Fruit fly (Drosophila melanogaster) whole organism, embryonic: Measurements from ENCODE around the gene Dyrk2.

Experiments
- Ada2b ChIP-seq: fragments of 200-800 bp; sonication (Bioruptor generic); IDR thresholded peaks from 2 replicates; pipeline ENCODE4 v1.3.6; 2022; ENCODE audit warnings: missing biosample characterization, missing genetic modification characterization
- Aef1 ChIP-seq: fragments of 200-800 bp; sonication (Bioruptor generic); IDR thresholded peaks from 3 replicates; pipeline ENCODE4 v1.3.6; 2022; ENCODE audit warnings: missing biosample characterization, missing genetic modification characterization
- Asciz ChIP-seq: fragments of 200-800 bp; sonication (Bioruptor generic); optimal IDR thresholded peaks from 2 replicates; lab custom pipeline; 2017; ENCODE audit warnings: missing biosample characterization, mild to moderate bottlenecking, missing genetic modification characterization, missing genetic modification reagents
- Blimp-1 ChIP-seq: fragments of 200-800 bp; sonication (Bioruptor generic); optimal IDR thresholded peaks from 3 replicates; lab custom pipeline; 2018; ENCODE audit warnings: missing biosample characterization, missing genetic modification characterization, mild to moderate bottlenecking, moderate library complexity, missing genetic modification reagents
- BtbVII ChIP-seq: fragments of 200-800 bp; sonication (Bioruptor generic); optimal IDR thresholded peaks from 3 replicates; lab custom pipeline; 2017; ENCODE audit warnings: missing biosample characterization, mild to moderate bottlenecking, missing genetic modification characterization
- CG11093 ChIP-seq: fragments of 200-800 bp; sonication (Bioruptor generic); IDR thresholded peaks from 3 replicates; pipeline ENCODE4 v1.3.6; 2022; ENCODE audit warnings: missing biosample characterization, missing genetic modification characterization
- CG12942 ChIP-seq: fragments of 200-800 bp; sonication (Bioruptor generic); optimal IDR thresholded peaks from 3 replicates; lab custom pipeline; 2016; ENCODE audit warnings: missing biosample characterization, missing genetic modification characterization
- CG13894 ChIP-seq: fragments of 200-800 bp; sonication (Bioruptor generic); optimal IDR thresholded peaks from 3 replicates; lab custom pipeline; 2018; ENCODE audit warnings: missing biosample characterization, mild to moderate bottlenecking, missing genetic modification characterization, moderate library complexity
- CG1602 ChIP-seq: fragments of 200-800 bp; sonication (Bioruptor generic); optimal IDR thresholded peaks from 3 replicates; lab custom pipeline; 2016; ENCODE audit warnings: missing biosample characterization, missing genetic modification characterization
- CG1647 ChIP-seq: fragments of 200-800 bp; sonication (Bioruptor generic); optimal IDR thresholded peaks from 3 replicates; lab custom pipeline; 2016; ENCODE audit warnings: missing biosample characterization, missing genetic modification characterization
- CG17612 ChIP-seq: fragments of 200-800 bp; sonication (Bioruptor generic); IDR thresholded peaks from 2 replicates; pipeline ENCODE4 v1.3.6; 2022; ENCODE audit warnings: missing biosample characterization, missing genetic modification characterization
- CG18262 ChIP-seq: fragments of 200-800 bp; optimal IDR thresholded peaks from 3 replicates; lab custom pipeline; 2019; ENCODE audit warnings: missing biosample characterization, mild to moderate bottlenecking, missing genetic modification characterization, moderate library complexity
- CG2712 ChIP-seq: fragments of 200-800 bp; optimal IDR thresholded peaks from 3 replicates; lab custom pipeline; 2019; ENCODE audit warnings: missing biosample characterization, mild to moderate bottlenecking, missing genetic modification characterization, moderate library complexity
- CG31224 ChIP-seq: fragments of 200-800 bp; sonication (Bioruptor generic); IDR thresholded peaks from 2 replicates; pipeline ENCODE4 v1.3.6; 2022; ENCODE audit warnings: missing biosample characterization, missing genetic modification characterization
- CG34376 ChIP-seq: fragments of 200-800 bp; sonication (Bioruptor generic); optimal IDR thresholded peaks from 2 replicates; lab custom pipeline; 2018; ENCODE audit warnings: missing biosample characterization, mild to moderate bottlenecking, missing genetic modification characterization
- CG3726 ChIP-seq: fragments of 200-800 bp; sonication (Bioruptor generic); IDR thresholded peaks from 3 replicates; pipeline ENCODE4, ENCODE4 v1.3.6; 2022; ENCODE audit warnings: missing biosample characterization, missing genetic modification characterization
- CG6272 ChIP-seq: fragments of 200-800 bp; sonication (Bioruptor generic); IDR thresholded peaks from 2 replicates; pipeline ENCODE4 v1.3.6; 2022; ENCODE audit warnings: missing biosample characterization, missing genetic modification characterization
- CG6765 ChIP-seq: fragments of 200-800 bp; sonication (Bioruptor generic); optimal IDR thresholded peaks from 3 replicates; lab custom pipeline; 2017; ENCODE audit warnings: missing biosample characterization, mild to moderate bottlenecking, missing genetic modification characterization
- CTCF ChIP-seq: fragments of 200-800 bp; sonication (Bioruptor generic); optimal IDR thresholded peaks from 2 replicates; lab custom pipeline; 2017; ENCODE audit warnings: missing biosample characterization, mild to moderate bottlenecking, missing genetic modification characterization, moderate library complexity
- D ChIP-seq, 2 experiments: fragments of 200-800 bp in 1 of 2; fragments of >200 bp in 1 of 2; sonication (Bioruptor generic) in 1 of 2; optimal IDR thresholded peaks; 2 replicates in 1 of 2; 3 replicates in 1 of 2; lab custom pipeline; 2017; ENCODE audit warnings: mild to moderate bottlenecking in 1 of 2, missing biosample characterization in 1 of 2, missing genetic modification characterization in 1 of 2, missing genetic modification reagents in 1 of 2
- Dp ChIP-seq: fragments of 200-800 bp; sonication (Bioruptor generic); optimal IDR thresholded peaks from 2 replicates; lab custom pipeline; 2018; ENCODE audit warnings: missing biosample characterization, mild to moderate bottlenecking, missing genetic modification characterization, moderate library complexity
- Ets65A ChIP-seq: fragments of 200-800 bp; sonication (Bioruptor generic); peaks from one replicate; lab custom pipeline; 2016; ENCODE audit warnings: missing biosample characterization, missing genetic modification characterization
- Hand ChIP-seq: fragments of 200-800 bp; sonication (Bioruptor generic); optimal IDR thresholded peaks from 2 replicates; lab custom pipeline; 2017; ENCODE audit warnings: mild to moderate bottlenecking, missing biosample characterization, missing genetic modification reagents, missing genetic modification characterization
- Med ChIP-seq: fragments of 200-800 bp; sonication (Bioruptor generic); peaks from one replicate; lab custom pipeline; 2016; ENCODE audit warnings: missing biosample characterization, missing genetic modification characterization, mild to moderate bottlenecking, inconsistent platforms, moderate library complexity
- Oaz ChIP-seq: fragments of 200-800 bp; sonication (Bioruptor generic); IDR thresholded peaks from 2 replicates; pipeline ENCODE4 v1.3.6; 2022; ENCODE audit warnings: missing biosample characterization, missing genetic modification characterization
- Side ChIP-seq: fragments of 200-800 bp; sonication (Bioruptor generic); optimal IDR thresholded peaks from 2 replicates; lab custom pipeline; 2016; ENCODE audit warnings: missing biosample characterization, missing genetic modification characterization
- ara ChIP-seq: fragments of 200-800 bp; sonication (Bioruptor generic); IDR thresholded peaks from 2 replicates; pipeline ENCODE4 v1.3.6; 2022; ENCODE audit warnings: missing biosample characterization, missing genetic modification characterization
- bsh ChIP-seq, 2 experiments: fragments of 200-800 bp; sonication (Bioruptor generic); optimal IDR thresholded peaks; 2 replicates each; lab custom pipeline; 2017 to 2018; ENCODE audit warnings: mild to moderate bottlenecking in 2 of 2, missing biosample characterization in 2 of 2, missing genetic modification characterization in 2 of 2, moderate library complexity in 1 of 2
- chinmo ChIP-seq: fragments of 200-800 bp; sonication (Bioruptor generic); IDR thresholded peaks from 4 replicates; pipeline ENCODE4 v1.3.6; 2022; ENCODE audit warnings: missing biosample characterization, missing genetic modification characterization; ENCODE audit not compliant: partially characterized antibody
- ci ChIP-seq: fragments of 200-800 bp; sonication (Bioruptor generic); IDR thresholded peaks from 3 replicates; pipeline ENCODE4 v1.3.6; 2022; ENCODE audit warnings: missing biosample characterization, missing genetic modification characterization
- crol ChIP-seq: fragments of 200-800 bp; sonication (Bioruptor generic); IDR thresholded peaks from 2 replicates; pipeline ENCODE4 v1.3.6; 2022; ENCODE audit warnings: missing biosample characterization, missing genetic modification characterization
- dati ChIP-seq: fragments of 200-800 bp; sonication (Bioruptor generic); IDR thresholded peaks from 2 replicates; pipeline ENCODE4 v1.3.6; 2022; ENCODE audit warnings: missing biosample characterization, missing genetic modification characterization
- eve ChIP-seq, 2 experiments: fragments of >200 bp; optimal IDR thresholded peaks; 2 replicates each; lab custom pipeline; 2017; ENCODE audit warnings: missing biosample characterization in 2 of 2, missing genetic modification characterization in 2 of 2
- ewg ChIP-seq: fragments of 200-800 bp; sonication (Bioruptor generic); optimal IDR thresholded peaks from 3 replicates; lab custom pipeline; 2017; ENCODE audit warnings: mild to moderate bottlenecking, missing biosample characterization, missing genetic modification reagents, missing genetic modification characterization
- exex ChIP-seq: fragments of 200-800 bp; sonication (Bioruptor generic); optimal IDR thresholded peaks from 4 replicates; lab custom pipeline; 2018; ENCODE audit warnings: missing biosample characterization, mild to moderate bottlenecking, missing genetic modification characterization, moderate library complexity
- fd3F ChIP-seq: fragments of 200-800 bp; sonication (Bioruptor generic); optimal IDR thresholded peaks from 2 replicates; lab custom pipeline; 2018; ENCODE audit warnings: missing biosample characterization, mild to moderate bottlenecking, missing genetic modification characterization, moderate library complexity
- gem ChIP-seq: fragments of 200-800 bp; sonication (Bioruptor generic); optimal IDR thresholded peaks from 2 replicates; lab custom pipeline; 2019; ENCODE audit warnings: missing biosample characterization, mild to moderate bottlenecking, missing genetic modification characterization, moderate library complexity
- kni ChIP-seq: fragments of 200-800 bp; sonication (Bioruptor generic); optimal IDR thresholded peaks from 3 replicates; lab custom pipeline; 2017; ENCODE audit warnings: mild to moderate bottlenecking, missing biosample characterization, missing genetic modification reagents, missing genetic modification characterization
- lab ChIP-seq: fragments of 200-800 bp; sonication (Bioruptor generic); optimal IDR thresholded peaks from 3 replicates; lab custom pipeline; 2017; ENCODE audit warnings: missing biosample characterization, missing genetic modification characterization, mild to moderate bottlenecking, moderate library complexity, missing genetic modification reagents
- prd ChIP-seq, 3 experiments: fragments of >200 bp in 2 of 3; fragments of 200-800 bp in 1 of 3; sonication (Bioruptor generic) in 1 of 3; optimal IDR thresholded peaks in 2 of 3; IDR thresholded peaks in 1 of 3; 2 replicates in 2 of 3; 3 replicates in 1 of 3; pipeline versions ENCODE4 v1.3.6 to Lab custom; 2017 to 2022; ENCODE audit warnings: missing biosample characterization in 1 of 3, missing genetic modification characterization in 1 of 3
- ro ChIP-seq: fragments of 200-800 bp; sonication (Bioruptor generic); IDR thresholded peaks from 2 replicates; pipeline ENCODE4 v1.3.6; 2022; ENCODE audit warnings: missing biosample characterization, missing genetic modification characterization
- row ChIP-seq: fragments of 200-800 bp; sonication (Bioruptor generic); IDR thresholded peaks from 3 replicates; pipeline ENCODE4 v1.3.6; 2022; ENCODE audit warnings: missing biosample characterization, missing genetic modification characterization
- scrt ChIP-seq: fragments of 200-800 bp; sonication (Bioruptor generic); optimal IDR thresholded peaks from 2 replicates; lab custom pipeline; 2018; ENCODE audit warnings: missing biosample characterization, mild to moderate bottlenecking, missing genetic modification characterization, moderate library complexity
- sens-2 ChIP-seq: fragments of 200-800 bp; sonication (Bioruptor generic); IDR thresholded peaks from 2 replicates; pipeline ENCODE4 v1.3.6; 2022; ENCODE audit warnings: missing biosample characterization, missing genetic modification characterization
- stc ChIP-seq: fragments of 200-800 bp; sonication (Bioruptor generic); IDR thresholded peaks from 2 replicates; pipeline ENCODE4 v1.3.6; 2022; ENCODE audit warnings: missing biosample characterization, missing genetic modification characterization
- unpg ChIP-seq: fragments of 200-800 bp; sonication (Bioruptor generic); optimal IDR thresholded peaks from 3 replicates; lab custom pipeline; 2018; ENCODE audit warnings: missing biosample characterization, mild to moderate bottlenecking, missing genetic modification characterization, moderate library complexity
- vvl ChIP-seq: fragments of 200-800 bp; sonication (Bioruptor generic); IDR thresholded peaks from 2 replicates; pipeline ENCODE4 v1.3.6; 2022; ENCODE audit warnings: missing biosample characterization, missing genetic modification characterization
- zfh1 ChIP-seq: fragments of 200-800 bp; sonication (Bioruptor generic); IDR thresholded peaks from 3 replicates; pipeline ENCODE4 v1.3.6; 2022; ENCODE audit warnings: missing biosample characterization, missing genetic modification characterization

Dyrk2 gene

dm6 chr2L:14203798-14204398 lies 30.0 kb downstream of the Dyrk2 start (continued):
- no peak for TF ChIP-seq CG1647 (GFP tag; lab: Kevin White, UChicago)
- 0 out of 4 replicates have a peak, but pooled peaks have one; percentile 46 for TF ChIP-seq chinmo (GFP tag; lab: Robert Waterston, UW)
- no peak for TF ChIP-seq CG3726 (GFP tag; lab: Robert Waterston, UW)
- no peak for TF ChIP-seq stc (GFP tag; lab: Robert Waterston, UW)
- TF ChIP-seq lab (GFP tag; lab: Kevin White, UChicago): peak; percentile 21
- no peak for TF ChIP-seq Side (GFP tag; lab: Kevin White, UChicago)
- TF ChIP-seq ci (GFP tag; lab: Robert Waterston, UW): no peak
- TF ChIP-seq prd (optimal IDR thresholded peaks at IDR 0.05; lab: Kevin White, UChicago): no peak
- 0 out of 3 replicates have a peak, but pooled peaks have one; percentile 4 for TF ChIP-seq prd (GFP tag; IDR thresholded peaks at IDR 0.05; lab: Robert Waterston, UW)
- TF ChIP-seq CG11093: no peak
- TF ChIP-seq CG13894 (tag; lab: Kevin White, UChicago): no peak
- TF ChIP-seq Hand: no peak
- no peak for TF ChIP-seq scrt (GFP tag; lab: Kevin White, UChicago)
- TF ChIP-seq gem (tag; lab: Kevin White, UChicago): no peak
- TF ChIP-seq CG6765 (GFP tag; lab: Kevin White, UChicago): no peak
- peak; percentile 85 for TF ChIP-seq crol (GFP tag; lab: Robert Waterston, UW)
- peak; percentile 51 for TF ChIP-seq Med (GFP tag; lab: Kevin White, UChicago)
- no peak for TF ChIP-seq CG1602 (GFP tag; lab: Kevin White, UChicago)
- no peak for TF ChIP-seq BtbVII
- TF ChIP-seq CG34376 (GFP tag; lab: Kevin White, UChicago): no peak
- TF ChIP-seq Asciz (GFP tag; lab: Kevin White, UChicago): no peak
- no peak for TF ChIP-seq CG12942
- peak; percentile 33; the same call in 1 of the 2 replicates for TF ChIP-seq ara (GFP tag; lab: Robert Waterston, UW)
- TF ChIP-seq CG17612 (GFP tag; lab: Robert Waterston, UW): no peak
- no peak for TF ChIP-seq ro (GFP tag; lab: Robert Waterston, UW)
- no peak for TF ChIP-seq CTCF
- no peak for TF ChIP-seq D (optimal IDR thresholded peaks at IDR 0.05; lab: Kevin White, UChicago)
- TF ChIP-seq D (GFP tag; optimal IDR thresholded peaks at IDR 0.05; lab: Kevin White, UChicago): no peak

- no peak for TF ChIP-seq CG6272 (GFP tag; lab: Robert Waterston, UW)
- TF ChIP-seq kni (GFP tag; lab: Kevin White, UChicago): no peak
- no peak for TF ChIP-seq dati (GFP tag; lab: Robert Waterston, UW)
- TF ChIP-seq exex (tag; lab: Kevin White, UChicago): no peak
- no peak for TF ChIP-seq CG13894 (tag; lab: Kevin White, UChicago)
- TF ChIP-seq Dp: no peak
- no peak for TF ChIP-seq fd3F (GFP tag; lab: Kevin White, UChicago)
- TF ChIP-seq CG17612 (GFP tag; lab: Robert Waterston, UW): no peak
- no peak for TF ChIP-seq Oaz
- no peak for TF ChIP-seq ewg (GFP tag; lab: Kevin White, UChicago)
- TF ChIP-seq sens-2 (GFP tag; lab: Robert Waterston, UW): no peak
- TF ChIP-seq vvl: no peak
- TF ChIP-seq, all 482 proteins: peak for 0
These were observed 33.5 kb downstream of the Dyrk2 start for dm6 chr2L:14200393-14200792.

- TF ChIP-seq kni (GFP tag; lab: Kevin White, UChicago) (peak; percentile 56), Ets65A (GFP tag; lab: Kevin White, UChicago) (peak; percentile 53), row (GFP tag; lab: Robert Waterston, UW) (0 out of 3 replicates have a peak, but pooled peaks have one; percentile 6), eve (GFP tag; optimal IDR thresholded peaks at IDR 0.05; lab: Kevin White, UChicago) (peak in 1 of 2 experiments; percentile 53), Blimp-1 (GFP tag; lab: Kevin White, UChicago) (peak; percentile 29), zfh1 (0 out of 3 replicates have a peak, but pooled peaks have one; percentile 13), CG31224 (GFP tag; lab: Robert Waterston, UW) (no peak), chinmo (GFP tag; lab: Robert Waterston, UW) (no peak), bsh (GFP tag; optimal IDR thresholded peaks at IDR 0.05; lab: Kevin White, UChicago) (peak in 1 of 2 experiments; percentile 32), unpg (GFP tag; lab: Kevin White, UChicago) (no peak), CG2712 (tag; lab: Kevin White, UChicago) (peak; percentile 16), CG18262 (peak; percentile 6), Aef1 (GFP tag; lab: Robert Waterston, UW) (peak; percentile 14; the same call in 1 of the 3 replicates), Ada2b (0 out of 2 replicates have a peak, but pooled peaks have one; percentile 9)
These were observed 35.6 kb downstream of the Dyrk2 start for dm6 chr2L:14198341-14198740.
